Worm (Caenorhabditis elegans) whole organism, L2 larva: ENCODE data around the gene T11F9.7.
A peak's percentile ranks its signal among the peaks of the same experiment; 100 is the strongest.

Experiments used
- C34F6.9 ChIP-seq: fragments of 150-350 bp; optimal IDR thresholded peaks from 2 replicates; lab custom pipeline; 2014; ENCODE audit warnings: missing biosample characterization, missing genetic modification characterization
- F13H6.1 ChIP-seq: sonication (generic microtip); optimal IDR thresholded peaks from 2 replicates; lab custom pipeline; 2016; ENCODE audit warnings: missing genetic modification characterization, missing compliant biosample characterization
- R02D3.7 ChIP-seq: fragments of 150-350 bp; optimal IDR thresholded peaks from 2 replicates; lab custom pipeline; 2014; ENCODE audit warnings: missing biosample characterization, missing genetic modification characterization
- Y55F3AM.14 ChIP-seq: fragments of 200-800 bp; sonication (Bioruptor generic); optimal IDR thresholded peaks from 2 replicates; lab custom pipeline; 2018; ENCODE audit warnings: mild to moderate bottlenecking, missing genetic modification characterization, missing compliant biosample characterization
- ZK546.5 ChIP-seq: sonication (generic microtip); optimal IDR thresholded peaks from 2 replicates; lab custom pipeline; 2017; ENCODE audit warnings: missing biosample characterization, missing genetic modification characterization
- alr-1 ChIP-seq: fragments of 150-350 bp; optimal IDR thresholded peaks from 2 replicates; lab custom pipeline; 2014; ENCODE audit warnings: missing biosample characterization, missing genetic modification characterization
- aly-2 ChIP-seq: fragments of 150-350 bp; optimal IDR thresholded peaks from 2 replicates; lab custom pipeline; 2014; ENCODE audit warnings: missing biosample characterization, missing genetic modification characterization
- ama-1 ChIP-seq: fragments of 150-350 bp; optimal IDR thresholded peaks from 2 replicates; lab custom pipeline; 2018; ENCODE audit warnings: inconsistent platforms
- ceh-16 ChIP-seq: fragments of 150-350 bp; optimal IDR thresholded peaks from 2 replicates; lab custom pipeline; 2014; ENCODE audit warnings: missing biosample characterization, missing genetic modification characterization
- ceh-82 ChIP-seq: fragments of 150-350 bp; optimal IDR thresholded peaks from 2 replicates; lab custom pipeline; 2014; ENCODE audit warnings: missing biosample characterization, missing genetic modification characterization
- crh-2 ChIP-seq: sonication (generic microtip); optimal IDR thresholded peaks from 2 replicates; lab custom pipeline; 2017; ENCODE audit warnings: missing biosample characterization, missing genetic modification characterization
- dmd-4 ChIP-seq: sonication (generic microtip); optimal IDR thresholded peaks from 2 replicates; lab custom pipeline; 2017; ENCODE audit warnings: missing biosample characterization, missing genetic modification characterization
- elt-1 ChIP-seq: fragments of 150-350 bp; optimal IDR thresholded peaks from 2 replicates; lab custom pipeline; 2014; ENCODE audit warnings: missing biosample characterization, missing genetic modification characterization
- fos-1 ChIP-seq: fragments of 150-350 bp; optimal IDR thresholded peaks from 2 replicates; lab custom pipeline; 2014; ENCODE audit warnings: missing biosample characterization, missing genetic modification characterization
- gmeb-1 ChIP-seq: fragments of 150-350 bp; optimal IDR thresholded peaks from 2 replicates; lab custom pipeline; 2014; ENCODE audit warnings: missing biosample characterization, missing genetic modification characterization
- lin-11 ChIP-seq: fragments of 150-350 bp; sonication (generic microtip); optimal IDR thresholded peaks from 2 replicates; lab custom pipeline; 2014; ENCODE audit warnings: missing biosample characterization, missing genetic modification characterization, inconsistent platforms, mixed read lengths
- lin-13 ChIP-seq: fragments of 150-350 bp; optimal IDR thresholded peaks from 2 replicates; lab custom pipeline; 2014; ENCODE audit warnings: missing biosample characterization, missing genetic modification reagents, missing genetic modification characterization
- lin-39 ChIP-seq: fragments of 150-350 bp; optimal IDR thresholded peaks from 2 replicates; lab custom pipeline; 2014; ENCODE audit warnings: missing biosample characterization, missing genetic modification reagents, missing genetic modification characterization
- lsy-2 ChIP-seq, 2 experiments: fragments of 150-350 bp in 1 of 2; sonication (generic microtip) in 1 of 2; optimal IDR thresholded peaks; 2 replicates each; lab custom pipeline; 2014 to 2017; ENCODE audit warnings: missing biosample characterization in 2 of 2, missing genetic modification characterization in 2 of 2
- mab-5 ChIP-seq: fragments of 150-350 bp; optimal IDR thresholded peaks from 2 replicates; lab custom pipeline; 2014; ENCODE audit warnings: missing biosample characterization, missing genetic modification characterization
- mdl-1 ChIP-seq, 2 experiments: fragments of 150-350 bp in 1 of 2; sonication (generic microtip) in 1 of 2; optimal IDR thresholded peaks; 2 replicates each; lab custom pipeline; 2017; ENCODE audit warnings: missing biosample characterization in 2 of 2, missing genetic modification characterization in 2 of 2
- nhr-10 ChIP-seq: sonication (generic microtip); optimal IDR thresholded peaks from 2 replicates; lab custom pipeline; 2017; ENCODE audit warnings: missing biosample characterization, missing genetic modification characterization
- nhr-11 ChIP-seq: fragments of 150-350 bp; optimal IDR thresholded peaks from 2 replicates; lab custom pipeline; 2014; ENCODE audit warnings: missing biosample characterization, missing genetic modification characterization
- nhr-129 ChIP-seq: fragments of 150-350 bp; optimal IDR thresholded peaks from 2 replicates; lab custom pipeline; 2014; ENCODE audit warnings: missing biosample characterization, missing genetic modification characterization
- nhr-21 ChIP-seq: fragments of 150-350 bp; optimal IDR thresholded peaks from 2 replicates; lab custom pipeline; 2014; ENCODE audit warnings: missing biosample characterization, missing genetic modification characterization
- nhr-23 ChIP-seq: fragments of 150-350 bp; optimal IDR thresholded peaks from 2 replicates; lab custom pipeline; 2014; ENCODE audit warnings: missing biosample characterization, missing genetic modification reagents, missing genetic modification characterization
- nhr-237 ChIP-seq: fragments of 150-350 bp; optimal IDR thresholded peaks from 2 replicates; lab custom pipeline; 2014; ENCODE audit warnings: missing biosample characterization, missing genetic modification characterization
- nhr-25 ChIP-seq: fragments of 150-350 bp; sonication (generic microtip); optimal IDR thresholded peaks from 3 replicates; lab custom pipeline; 2014; ENCODE audit warnings: missing biosample characterization, missing genetic modification characterization
- nhr-6 ChIP-seq: fragments of 150-350 bp; optimal IDR thresholded peaks from 2 replicates; lab custom pipeline; 2014; ENCODE audit warnings: missing biosample characterization, missing genetic modification characterization
- nhr-77 ChIP-seq: fragments of 150-350 bp; optimal IDR thresholded peaks from 2 replicates; lab custom pipeline; 2014; ENCODE audit warnings: missing biosample characterization, missing genetic modification characterization
- sem-4 ChIP-seq: fragments of 150-350 bp; optimal IDR thresholded peaks from 2 replicates; lab custom pipeline; 2014; ENCODE audit warnings: missing biosample characterization, missing genetic modification reagents, missing genetic modification characterization
- sma-9 ChIP-seq, 2 experiments: fragments of 150-350 bp in 1 of 2; sonication (generic microtip) in 1 of 2; optimal IDR thresholded peaks; 2 replicates each; lab custom pipeline; 2014 to 2016; ENCODE audit warnings: missing genetic modification characterization in 2 of 2, mild to moderate bottlenecking in 1 of 2, missing biosample characterization in 1 of 2, missing compliant biosample characterization in 1 of 2, missing genetic modification reagents in 1 of 2, moderate library complexity in 1 of 2
- snpc-4 ChIP-seq: fragments of 150-350 bp; optimal IDR thresholded peaks from 2 replicates; lab custom pipeline; 2014; ENCODE audit warnings: missing biosample characterization, missing genetic modification characterization
- unc-55 ChIP-seq: fragments of 150-350 bp; sonication (generic microtip); optimal IDR thresholded peaks from 3 replicates; lab custom pipeline; 2014; ENCODE audit warnings: missing biosample characterization, missing genetic modification reagents, missing genetic modification characterization
- unc-62 ChIP-seq: fragments of 150-350 bp; optimal IDR thresholded peaks from 2 replicates; lab custom pipeline; 2014; ENCODE audit warnings: missing biosample characterization, missing genetic modification reagents, missing genetic modification characterization
- zag-1 ChIP-seq: fragments of 150-350 bp; optimal IDR thresholded peaks from 2 replicates; lab custom pipeline; 2014; ENCODE audit warnings: missing biosample characterization, missing genetic modification characterization
- ztf-1 ChIP-seq: fragments of 200-800 bp; sonication (Bioruptor generic); conservative IDR thresholded peaks from 2 replicates; pipeline ENCODE4 v1.3.6; 2022; ENCODE audit warnings: missing genetic modification characterization, missing compliant biosample characterization

T11F9.7 gene

ce11 chrV:11445375-11445774, 30.4 kb upstream of the T11F9.7 start:
- TF ChIP-seq lin-39 (tag; lab: Kevin White, UChicago): no peak
- TF ChIP-seq mdl-1 (tag; optimal IDR thresholded peaks at IDR 0.05; lab: Kevin White, UChicago): peak in 1 of 2 experiments; percentile 29
- TF ChIP-seq lin-13 (GFP tag; lab: Kevin White, UChicago): peak; percentile 22
- TF ChIP-seq C34F6.9 (tag; lab: Kevin White, UChicago): peak; percentile 43
- no peak for TF ChIP-seq nhr-10 (tag; lab: Kevin White, UChicago)
- no peak for TF ChIP-seq dmd-4
- TF ChIP-seq Y55F3AM.14 (GFP tag; lab: Kevin White, UChicago): no peak
- no peak for TF ChIP-seq crh-2 (tag; lab: Kevin White, UChicago)
- no peak for TF ChIP-seq nhr-6 (tag; lab: Kevin White, UChicago)
- no peak for TF ChIP-seq R02D3.7
- peak; percentile 61 for TF ChIP-seq unc-55
- TF ChIP-seq ama-1: no peak
- no peak for TF ChIP-seq ceh-82 (tag; lab: Kevin White, UChicago)
- TF ChIP-seq sma-9 (GFP tag; optimal IDR thresholded peaks at IDR 0.05; lab: Kevin White, UChicago): peak; percentile 14
- no peak for TF ChIP-seq sma-9 (tag; optimal IDR thresholded peaks at IDR 0.05; lab: Kevin White, UChicago)
- TF ChIP-seq nhr-129: no peak
- TF ChIP-seq nhr-21 (tag; lab: Kevin White, UChicago): no peak
- TF ChIP-seq sem-4 (tag; lab: Kevin White, UChicago): peak; percentile 23
- TF ChIP-seq alr-1 (tag; lab: Kevin White, UChicago): no peak
- TF ChIP-seq nhr-25: no peak
- no peak for TF ChIP-seq nhr-23 (tag; lab: Kevin White, UChicago)
- TF ChIP-seq ceh-16: no peak
- no peak for TF ChIP-seq ztf-1 (GFP tag; lab: Robert Waterston, UW)
- TF ChIP-seq nhr-237: no peak
- TF ChIP-seq F13H6.1 (tag; lab: Kevin White, UChicago): peak; percentile 75
- TF ChIP-seq zag-1 (tag; lab: Kevin White, UChicago): peak; percentile 58
- TF ChIP-seq mab-5: peak; percentile 14
- TF ChIP-seq lin-11 (tag; lab: Kevin White, UChicago): no peak
- peak in 1 of 2 experiments; percentile 5 for TF ChIP-seq lsy-2 (tag; optimal IDR thresholded peaks at IDR 0.05; lab: Kevin White, UChicago)

DNA sequence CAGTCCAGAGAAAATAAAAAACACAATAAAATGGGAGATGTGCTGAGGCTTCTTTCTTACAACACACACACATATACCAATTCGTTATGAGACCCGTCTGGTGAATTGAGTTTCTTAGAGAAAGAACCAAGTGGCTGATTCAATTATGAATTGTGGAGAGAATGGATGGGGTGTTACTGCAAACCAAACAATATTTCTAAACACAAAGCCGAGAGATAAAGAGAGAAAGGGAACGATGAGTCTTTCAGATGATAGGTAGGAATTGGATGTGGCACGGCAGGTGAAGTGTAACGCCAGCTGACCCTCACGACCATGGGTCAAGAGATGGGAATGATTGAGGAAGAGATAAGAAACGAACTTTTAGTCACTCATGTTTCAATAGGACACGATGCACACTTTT, 29.4 kb upstream of the T11F9.7 start, which contains the start of gene mig-17:
mig-17 (plus strand) TSS at position 389 of the 400 bp plus-strand sequence.
- TF ChIP-seq sma-9 (GFP tag; optimal IDR thresholded peaks at IDR 0.05; lab: Kevin White, UChicago): peak; percentile 7
- TF ChIP-seq sma-9 (tag; optimal IDR thresholded peaks at IDR 0.05; lab: Kevin White, UChicago): no peak
- peak; percentile 56 for TF ChIP-seq F13H6.1 (tag; lab: Kevin White, UChicago)
- TF ChIP-seq nhr-129: peak; percentile 31
- no peak for TF ChIP-seq sem-4 (tag; lab: Kevin White, UChicago)

DNA sequence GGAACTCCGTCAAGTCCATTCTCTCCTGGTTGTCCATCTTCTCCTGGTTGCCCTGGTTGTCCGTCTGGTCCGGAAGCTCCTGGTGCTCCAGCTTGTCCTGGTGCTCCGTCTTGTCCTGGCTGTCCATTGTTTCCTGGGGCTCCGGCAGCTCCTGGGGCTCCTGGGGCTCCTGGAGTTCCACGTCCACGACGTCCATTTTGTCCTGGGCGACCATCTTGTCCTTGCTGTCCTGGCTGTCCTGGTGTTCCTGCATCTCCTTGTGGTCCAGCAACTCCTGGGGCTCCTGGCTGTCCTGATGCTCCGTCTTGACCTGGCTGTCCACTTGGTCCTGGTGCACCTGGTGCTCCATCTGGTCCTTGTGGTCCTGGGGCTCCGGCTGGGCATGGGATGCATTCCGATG, 26.3 kb upstream of the T11F9.7 start:
- TF ChIP-seq unc-62 (GFP tag; lab: Kevin White, UChicago) (no peak), aly-2 (tag; lab: Kevin White, UChicago) (no peak), ztf-1 (GFP tag; lab: Robert Waterston, UW) (no peak), unc-55 (no peak), lsy-2 (tag; optimal IDR thresholded peaks at IDR 0.05; lab: Kevin White, UChicago) (no peak), lin-39 (tag; lab: Kevin White, UChicago) (no peak), nhr-77 (tag; lab: Kevin White, UChicago) (no peak), ama-1 (no peak), elt-1 (tag; lab: Kevin White, UChicago) (no peak), lin-13 (GFP tag; lab: Kevin White, UChicago) (no peak), snpc-4 (tag; lab: Kevin White, UChicago) (no peak), ZK546.5 (tag; lab: Kevin White, UChicago) (no peak), nhr-11 (tag; lab: Kevin White, UChicago) (no peak), ceh-82 (tag; lab: Kevin White, UChicago) (no peak), C34F6.9 (tag; lab: Kevin White, UChicago) (no peak), sem-4 (tag; lab: Kevin White, UChicago) (no peak), Y55F3AM.14 (GFP tag; lab: Kevin White, UChicago) (no peak), gmeb-1 (tag; lab: Kevin White, UChicago) (no peak)
- TF ChIP-seq, all 48 proteins: peak for 0

- TF ChIP-seq lsy-2 (tag; optimal IDR thresholded peaks at IDR 0.05; lab: Kevin White, UChicago) (no peak), fos-1 (tag; lab: Kevin White, UChicago) (no peak), crh-2 (tag; lab: Kevin White, UChicago) (no peak), nhr-10 (tag; lab: Kevin White, UChicago) (no peak), ceh-82 (tag; lab: Kevin White, UChicago) (no peak)
Observed at ce11 chrV:11450257-11450656, 25.5 kb upstream of the T11F9.7 start, which contains the start of gene col-156. Gene col-156, minus strand, starts transcription at chrV:11450357.
